Worm (Caenorhabditis elegans) whole organism, L1 larva: ENCODE results near the gene lsm-4.

Experiments
- C04F5.9 ChIP-seq: sonication (generic microtip); optimal IDR thresholded peaks from 2 replicates; lab custom pipeline; 2016; ENCODE audit warnings: missing genetic modification characterization, missing compliant biosample characterization
- aha-1 ChIP-seq: fragments of 150-350 bp; optimal IDR thresholded peaks from 2 replicates; lab custom pipeline; 2014; ENCODE audit warnings: missing biosample characterization, missing genetic modification characterization
- blmp-1 ChIP-seq: fragments of 150-350 bp; optimal IDR thresholded peaks from 2 replicates; lab custom pipeline; 2014; ENCODE audit warnings: missing biosample characterization, missing genetic modification characterization
- ceh-82 ChIP-seq, 3 experiments: fragments of 150-350 bp in 1 of 3; sonication (generic microtip) in 2 of 3; optimal IDR thresholded peaks; 2 replicates each; lab custom pipeline; 2014 to 2017; ENCODE audit warnings: missing biosample characterization in 3 of 3, missing genetic modification characterization in 3 of 3
- ceh-88 ChIP-seq: fragments of 200-800 bp; sonication (Bioruptor generic); IDR thresholded peaks from 2 replicates; pipeline ENCODE4 v1.3.6; 2022; ENCODE audit warnings: missing genetic modification characterization, missing compliant biosample characterization
- ces-1 ChIP-seq: fragments of 150-350 bp; optimal IDR thresholded peaks from 2 replicates; lab custom pipeline; 2014; ENCODE audit warnings: missing biosample characterization, missing genetic modification reagents, missing genetic modification characterization
- dpl-1 ChIP-seq, 3 experiments: fragments of 150-350 bp in 2 of 3; sonication (generic microtip) in 1 of 3; optimal IDR thresholded peaks; 2 replicates each; lab custom pipeline; 2014 to 2017; ENCODE audit warnings: missing biosample characterization in 3 of 3, missing genetic modification characterization in 3 of 3, missing genetic modification reagents in 3 of 3
- dsc-1 ChIP-seq: sonication (generic microtip); optimal IDR thresholded peaks from 2 replicates; lab custom pipeline; 2016; ENCODE audit warnings: mild to moderate bottlenecking, missing genetic modification characterization, missing compliant biosample characterization
- efl-1 ChIP-seq, 4 experiments: fragments of 150-350 bp; optimal IDR thresholded peaks in 3 of 4; peaks in 1 of 4; 1 replicate in 1 of 4; 2 replicates in 3 of 4; lab custom pipeline; 2014; ENCODE audit warnings: missing biosample characterization in 2 of 4, missing genetic modification characterization in 2 of 4, missing genetic modification reagents in 2 of 4
- egl-13 ChIP-seq: sonication (generic microtip); optimal IDR thresholded peaks from 2 replicates; lab custom pipeline; 2016; ENCODE audit warnings: missing genotype, missing genetic modification reagents, missing genetic modification characterization, missing compliant biosample characterization
- elt-2 ChIP-seq: sonication (generic microtip); optimal IDR thresholded peaks from 2 replicates; lab custom pipeline; 2016; ENCODE audit warnings: missing genetic modification characterization, mild to moderate bottlenecking, inconsistent platforms, missing compliant biosample characterization, missing genetic modification reagents
- elt-3 ChIP-seq, 6 experiments: fragments of 150-350 bp in 1 of 6; sonication (generic microtip); optimal IDR thresholded peaks; 2 replicates each; lab custom pipeline; 2017 to 2018; ENCODE audit warnings: missing biosample characterization in 6 of 6, missing genetic modification characterization in 6 of 6, inconsistent platforms in 1 of 6
- hpl-2 ChIP-seq: fragments of 150-350 bp; optimal IDR thresholded peaks from 2 replicates; lab custom pipeline; 2014; ENCODE audit warnings: missing biosample characterization, missing genetic modification reagents, missing genetic modification characterization
- irx-1 ChIP-seq: sonication (generic microtip); optimal IDR thresholded peaks from 2 replicates; lab custom pipeline; 2016; ENCODE audit warnings: missing genetic modification characterization, missing compliant biosample characterization
- jun-1 ChIP-seq: fragments of 150-350 bp; optimal IDR thresholded peaks from 2 replicates; lab custom pipeline; 2014; ENCODE audit warnings: missing biosample characterization, missing genetic modification reagents, missing genetic modification characterization
- lin-13 ChIP-seq: fragments of 150-350 bp; optimal IDR thresholded peaks from 2 replicates; lab custom pipeline; 2014; ENCODE audit warnings: missing biosample characterization, missing genetic modification reagents, missing genetic modification characterization
- lin-14 ChIP-seq: fragments of 200-800 bp; sonication (Bioruptor generic); optimal IDR thresholded peaks from 2 replicates; lab custom pipeline; 2018; ENCODE audit warnings: mild to moderate bottlenecking, missing genetic modification characterization, moderate library complexity, missing compliant biosample characterization
- lin-35 ChIP-seq, 2 experiments: fragments of 150-350 bp; optimal IDR thresholded peaks; 2 replicates each; lab custom pipeline; 2014; ENCODE audit warnings: missing biosample characterization in 2 of 2, missing genetic modification characterization in 2 of 2, missing genetic modification reagents in 2 of 2
- lir-3 ChIP-seq: sonication (generic microtip); optimal IDR thresholded peaks from 2 replicates; lab custom pipeline; 2016; ENCODE audit warnings: mild to moderate bottlenecking, missing genetic modification characterization, moderate library complexity, missing compliant biosample characterization; ENCODE audit not compliant: poor library complexity
- mef-2 ChIP-seq: fragments of 150-350 bp; optimal IDR thresholded peaks from 2 replicates; lab custom pipeline; 2014; ENCODE audit warnings: missing biosample characterization, missing genetic modification characterization
- nhr-12 ChIP-seq: sonication (generic microtip); optimal IDR thresholded peaks from 2 replicates; lab custom pipeline; 2017; ENCODE audit warnings: missing biosample characterization, missing genetic modification characterization
- nhr-19 ChIP-seq: fragments of 200-800 bp; sonication (Bioruptor generic); conservative IDR thresholded peaks from 2 replicates; pipeline ENCODE4 v1.3.6; 2022; ENCODE audit warnings: missing genetic modification characterization, missing compliant biosample characterization
- nhr-20 ChIP-seq: sonication (generic microtip); optimal IDR thresholded peaks from 2 replicates; lab custom pipeline; 2016; ENCODE audit warnings: mild to moderate bottlenecking, missing genetic modification characterization, missing compliant biosample characterization
- nhr-28 ChIP-seq: fragments of 150-350 bp; optimal IDR thresholded peaks from 2 replicates; lab custom pipeline; 2014; ENCODE audit warnings: missing biosample characterization, missing genetic modification characterization
- nhr-71 ChIP-seq: sonication (generic microtip); optimal IDR thresholded peaks from 2 replicates; lab custom pipeline; 2016; ENCODE audit warnings: mild to moderate bottlenecking, missing genetic modification characterization, moderate library complexity, missing compliant biosample characterization
- nhr-76 ChIP-seq: sonication (generic microtip); optimal IDR thresholded peaks from 2 replicates; lab custom pipeline; 2017; ENCODE audit warnings: missing biosample characterization, missing genetic modification characterization
- nhr-84 ChIP-seq: sonication (generic microtip); optimal IDR thresholded peaks from 2 replicates; lab custom pipeline; 2017; ENCODE audit warnings: missing biosample characterization, missing genetic modification characterization
- nhr-85 ChIP-seq: sonication (generic microtip); peaks from one replicate; lab custom pipeline; 2016; ENCODE audit warnings: missing genetic modification characterization, inconsistent platforms, missing compliant biosample characterization
- nhr-90 ChIP-seq: sonication (generic microtip); optimal IDR thresholded peaks from 2 replicates; lab custom pipeline; 2016; ENCODE audit warnings: mild to moderate bottlenecking, missing genetic modification characterization, missing compliant biosample characterization; ENCODE audit not compliant: poor library complexity
- pag-3 ChIP-seq: sonication (generic microtip); optimal IDR thresholded peaks from 2 replicates; lab custom pipeline; 2017; ENCODE audit warnings: missing genetic modification characterization, mild to moderate bottlenecking, missing compliant biosample characterization, antibody characterized with exemption, borderline replicate concordance; ENCODE audit not compliant: insufficient read depth
- pqm-1 ChIP-seq: sonication (generic microtip); optimal IDR thresholded peaks from 3 replicates; lab custom pipeline; 2017; ENCODE audit warnings: missing biosample characterization, missing genetic modification characterization
- rnt-1 ChIP-seq: sonication (generic microtip); optimal IDR thresholded peaks from 2 replicates; lab custom pipeline; 2016; ENCODE audit warnings: mild to moderate bottlenecking, missing genetic modification characterization, moderate library complexity, missing compliant biosample characterization
- skn-1 ChIP-seq: fragments of 150-350 bp; optimal IDR thresholded peaks from 2 replicates; lab custom pipeline; 2014; ENCODE audit warnings: missing biosample characterization, missing genetic modification characterization
- snpc-4 ChIP-seq: fragments of 150-350 bp; optimal IDR thresholded peaks from 2 replicates; lab custom pipeline; 2014; ENCODE audit warnings: missing biosample characterization, missing genetic modification characterization
- snu-23 ChIP-seq: sonication (generic microtip); optimal IDR thresholded peaks from 2 replicates; lab custom pipeline; 2016; ENCODE audit warnings: missing genetic modification characterization, missing compliant biosample characterization
- unc-62 ChIP-seq: fragments of 150-350 bp; optimal IDR thresholded peaks from 2 replicates; lab custom pipeline; 2014; ENCODE audit warnings: missing biosample characterization, missing genetic modification reagents, missing genetic modification characterization
- vab-15 ChIP-seq: sonication (generic microtip); optimal IDR thresholded peaks from 2 replicates; lab custom pipeline; 2017; ENCODE audit warnings: missing genotype, mild to moderate bottlenecking, missing genetic modification characterization, missing compliant biosample characterization
- ztf-4 ChIP-seq: fragments of 150-350 bp; optimal IDR thresholded peaks from 2 replicates; lab custom pipeline; 2014; ENCODE audit warnings: missing biosample characterization, missing genetic modification characterization

The lsm-4 gene

DNA sequence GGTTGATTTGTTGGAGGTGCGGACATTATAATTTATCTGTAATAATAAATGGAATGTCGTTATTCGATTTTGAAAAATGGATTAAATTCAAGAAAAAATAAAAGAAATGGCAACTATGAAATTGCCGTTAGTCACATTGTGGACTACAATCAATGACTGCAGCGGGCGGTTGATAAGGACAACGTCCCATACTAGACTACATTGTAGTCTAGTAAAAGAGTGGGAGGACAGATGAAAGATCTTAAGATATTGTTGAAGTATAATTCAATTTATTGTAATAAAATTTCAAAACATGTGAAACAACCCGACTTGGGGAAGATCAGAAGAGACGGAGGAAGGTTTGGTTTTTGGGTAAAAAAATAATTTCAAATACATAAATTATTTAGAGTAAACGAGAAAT lies 985 bp downstream of the lsm-4 start, which contains the start of the genes prx-13 and ada-2:
TSS of gene prx-13 (minus strand) at position 38 of the 400 bp plus-strand sequence.
TSS of gene ada-2 (plus strand) at position 282 of the 400 bp plus-strand sequence.
- TF ChIP-seq efl-1 (optimal IDR thresholded peaks at IDR 0.05; lab: Kevin White, UChicago) (no peak), efl-1 (GFP tag; optimal IDR thresholded peaks at IDR 0.05 in 1 of 2; lab: Kevin White, UChicago) (peak in 1 of 2 experiments; percentile 78), elt-3 (tag; optimal IDR thresholded peaks at IDR 0.05; lab: Kevin White, UChicago) (peak in 1 of 6 experiments; percentile 29), dsc-1 (tag; lab: Kevin White, UChicago) (no peak), nhr-20 (tag; lab: Kevin White, UChicago) (peak; percentile 85), pqm-1 (tag; lab: Kevin White, UChicago) (no peak), elt-2 (tag; lab: Kevin White, UChicago) (peak; percentile 45), lin-35 (GFP tag; optimal IDR thresholded peaks at IDR 0.05; lab: Kevin White, UChicago) (peak in 1 of 2 experiments; percentile 14), hpl-2 (GFP tag; lab: Kevin White, UChicago) (no peak), snu-23 (peak; percentile 12)

- TF ChIP-seq egl-13 (tag; lab: Kevin White, UChicago): no peak
Measured at ce11 chrII:7245576-7245975, 7.4 kb downstream of the lsm-4 start, which contains the start of gene skpo-3. Gene skpo-3, plus strand, starts transcription at chrII:7245876.

- TF ChIP-seq nhr-71 (tag; lab: Kevin White, UChicago) (no peak), dpl-1 (GFP tag; optimal IDR thresholded peaks at IDR 0.05; lab: Kevin White, UChicago) (no peak), blmp-1 (tag; lab: Kevin White, UChicago) (peak; percentile 92)
Measured at ce11 chrII:7242754-7243153, 10.2 kb downstream of the lsm-4 start.

- TF ChIP-seq C04F5.9 (no peak), ceh-88 (GFP tag; lab: Robert Waterston, UW) (no peak), nhr-85 (tag; lab: Kevin White, UChicago) (peak; percentile 56), lin-14 (GFP tag; lab: Kevin White, UChicago) (peak; percentile 13), nhr-12 (tag; lab: Kevin White, UChicago) (no peak), lir-3 (tag; lab: Kevin White, UChicago) (no peak), pag-3 (tag; lab: Kevin White, UChicago) (no peak), rnt-1 (tag; lab: Kevin White, UChicago) (no peak), snu-23 (no peak), ztf-4 (tag; lab: Kevin White, UChicago) (no peak), ceh-82 (tag; optimal IDR thresholded peaks at IDR 0.05; lab: Kevin White, UChicago) (no peak), dsc-1 (tag; lab: Kevin White, UChicago) (no peak), aha-1 (tag; lab: Kevin White, UChicago) (no peak)
- TF ChIP-seq, all 84 proteins: peak for 2
Measured at ce11 chrII:7239705-7240104, 13.3 kb downstream of the lsm-4 start.

DNA sequence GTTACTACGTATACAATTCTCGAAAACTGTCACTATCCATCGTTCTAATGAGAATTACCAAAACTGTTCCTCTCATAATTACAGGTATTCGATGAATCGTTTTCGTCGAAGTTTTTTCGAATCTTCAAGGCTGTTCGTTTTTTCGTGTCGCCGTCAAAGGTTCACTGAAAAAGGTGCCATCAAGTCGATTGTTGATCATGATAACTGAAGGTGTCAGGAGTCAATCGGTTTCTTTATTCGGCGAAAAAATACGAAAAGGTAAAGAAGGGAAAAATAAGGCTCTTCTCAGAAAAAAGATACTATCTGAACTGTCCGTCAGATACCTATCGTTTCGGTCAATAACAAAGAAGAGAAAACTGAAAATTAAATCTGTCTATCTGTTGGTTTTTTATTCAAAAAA lies 14.2 kb downstream of the lsm-4 start:
- TF ChIP-seq nhr-84 (no peak), unc-62 (no peak), nhr-76 (tag; lab: Kevin White, UChicago) (no peak), jun-1 (no peak), snpc-4 (no peak), ces-1 (GFP tag; lab: Kevin White, UChicago) (no peak), lin-14 (GFP tag; lab: Kevin White, UChicago) (peak; percentile 31), lin-13 (no peak), nhr-19 (GFP tag; lab: Robert Waterston, UW) (no peak), nhr-85 (tag; lab: Kevin White, UChicago) (peak; percentile 60), hpl-2 (GFP tag; lab: Kevin White, UChicago) (no peak), irx-1 (tag; lab: Kevin White, UChicago) (no peak), vab-15 (no peak), elt-3 (tag; optimal IDR thresholded peaks at IDR 0.05; lab: Kevin White, UChicago) (no peak), efl-1 (optimal IDR thresholded peaks at IDR 0.05; lab: Kevin White, UChicago) (no peak), efl-1 (GFP tag; optimal IDR thresholded peaks at IDR 0.05 in 1 of 2; lab: Kevin White, UChicago) (peak in 1 of 2 experiments; percentile 52), skn-1 (tag; lab: Kevin White, UChicago) (no peak), mef-2 (tag; lab: Kevin White, UChicago) (no peak), dsc-1 (tag; lab: Kevin White, UChicago) (no peak), nhr-28 (tag; lab: Kevin White, UChicago) (no peak), nhr-90 (tag; lab: Kevin White, UChicago) (no peak), nhr-12 (tag; lab: Kevin White, UChicago) (no peak)
- TF ChIP-seq, all 84 proteins: peak for 3
